Fruit fly (Drosophila melanogaster): ENCODE results near the gene klar.
A peak's percentile ranks its signal among the peaks of the same experiment; 100 is the strongest.

klar gene

dm6 chr3L:489922-490807 is 50.2 kb downstream of the klar start (continued):
- TF ChIP-seq Hr4 (GFP tag; optimal IDR thresholded peaks at IDR 0.05) (no peak), acj6 (GFP tag; optimal IDR thresholded peaks at IDR 0.05) (no peak), fkh (GFP tag; optimal IDR thresholded peaks at IDR 0.05) (peak; percentile 82), Hr39 (GFP tag; optimal IDR thresholded peaks at IDR 0.05) (no peak), CG6792 (GFP tag; optimal IDR thresholded peaks at IDR 0.05) (no peak), CG3919 (GFP tag; optimal IDR thresholded peaks at IDR 0.05) (no peak), salr (GFP tag; optimal IDR thresholded peaks at IDR 0.05) (no peak), CG8632 (GFP tag; optimal IDR thresholded peaks at IDR 0.05) (no peak), Sox102F (GFP tag; optimal IDR thresholded peaks at IDR 0.05) (no peak)

- TF ChIP-seq lz (GFP tag; optimal IDR thresholded peaks at IDR 0.05) (no peak), topi (GFP tag; optimal IDR thresholded peaks at IDR 0.05) (no peak), CG6792 (GFP tag; optimal IDR thresholded peaks at IDR 0.05) (no peak), CG3919 (GFP tag; optimal IDR thresholded peaks at IDR 0.05) (no peak), CG6276 (GFP tag; optimal IDR thresholded peaks at IDR 0.05) (no peak), CG31627 (GFP tag; optimal IDR thresholded peaks at IDR 0.05) (no peak), vri (GFP tag; optimal IDR thresholded peaks at IDR 0.05) (no peak)
Measured at dm6 chr3L:489354-489753, 51.1 kb downstream of the klar start.

- no peak for TF ChIP-seq CG32006 (GFP tag; optimal IDR thresholded peaks at IDR 0.05)
- TF ChIP-seq Sox102F (GFP tag; optimal IDR thresholded peaks at IDR 0.05): no peak
- peak in 1 of 2 experiments; percentile 10 for TF ChIP-seq ss (GFP tag; optimal IDR thresholded peaks at IDR 0.05)
- no peak for TF ChIP-seq Eip78C (GFP tag)
- no peak for TF ChIP-seq CG4318 (GFP tag; optimal IDR thresholded peaks at IDR 0.05)
- no peak for TF ChIP-seq CG34406 (GFP tag; optimal IDR thresholded peaks at IDR 0.05)
- no peak for TF ChIP-seq Eip93F (GFP tag; optimal IDR thresholded peaks at IDR 0.05)
- no peak for TF ChIP-seq topi (GFP tag; optimal IDR thresholded peaks at IDR 0.05)
Measured at dm6 chr3L:488612-489011, 51.8 kb downstream of the klar start.

dm6 chr3L:488159-488558 is 52.3 kb downstream of the klar start:
- TF ChIP-seq esn (GFP tag; optimal IDR thresholded peaks at IDR 0.05) (no peak), svp (GFP tag) (peak; percentile 51)

- TF ChIP-seq Ets96B (tag; optimal IDR thresholded peaks at IDR 0.05) (peak; percentile 22), dac (GFP tag; optimal IDR thresholded peaks at IDR 0.05) (no peak), CG3919 (GFP tag; optimal IDR thresholded peaks at IDR 0.05) (peak; percentile 25), Hr38 (GFP tag; optimal IDR thresholded peaks at IDR 0.05) (no peak), Blimp-1 (GFP tag; optimal IDR thresholded peaks at IDR 0.05) (no peak), CG11902 (GFP tag; optimal IDR thresholded peaks at IDR 0.05) (no peak), CG7368 (GFP tag; optimal IDR thresholded peaks at IDR 0.05) (no peak), salr (GFP tag; optimal IDR thresholded peaks at IDR 0.05) (peak in 1 of 2 experiments; percentile 11), CG11294 (GFP tag; IDR thresholded peaks at IDR 0.05) (0 out of 2 replicates have a peak, but pooled peaks have one; percentile 17), Sox15 (GFP tag; optimal IDR thresholded peaks at IDR 0.05) (no peak), achi (GFP tag; optimal IDR thresholded peaks at IDR 0.05) (peak; percentile 48), Lpt (GFP tag; optimal IDR thresholded peaks at IDR 0.05) (peak; percentile 29), spab (GFP tag; optimal IDR thresholded peaks at IDR 0.05) (no peak), CG6163 (GFP tag; IDR thresholded peaks at IDR 0.05) (peak; percentile 79; the same call in 2 of the 3 replicates), CG3032 (tag; optimal IDR thresholded peaks at IDR 0.05) (no peak), Hr39 (GFP tag; optimal IDR thresholded peaks at IDR 0.05) (no peak), Hr4 (GFP tag; optimal IDR thresholded peaks at IDR 0.05) (no peak), eg (GFP tag; IDR thresholded peaks at IDR 0.05) (peak; percentile 67), CG15336 (GFP tag; IDR thresholded peaks at IDR 0.05) (peak; percentile 69), Eip93F (GFP tag; optimal IDR thresholded peaks at IDR 0.05) (no peak), acj6 (GFP tag; optimal IDR thresholded peaks at IDR 0.05) (peak; percentile 0), topi (GFP tag; optimal IDR thresholded peaks at IDR 0.05) (no peak), CG8632 (GFP tag; optimal IDR thresholded peaks at IDR 0.05) (no peak), pdm3 (GFP tag; optimal IDR thresholded peaks at IDR 0.05) (peak; percentile 8), CG4318 (GFP tag; optimal IDR thresholded peaks at IDR 0.05) (no peak), Gug (GFP tag; IDR thresholded peaks at IDR 0.05) (no peak), CG6808 (GFP tag; optimal IDR thresholded peaks at IDR 0.05) (no peak), CG6792 (GFP tag; optimal IDR thresholded peaks at IDR 0.05) (no peak), net (GFP tag; optimal IDR thresholded peaks at IDR 0.05) (no peak), cyc (GFP tag; optimal IDR thresholded peaks at IDR 0.05) (no peak)
Measured at dm6 chr3L:485393-485792, 55.0 kb downstream of the klar start.

All from whole organism, prepupa.